Worm (Caenorhabditis elegans) whole organism, early embryonic: ENCODE results near the gene slcf-2.

Source experiments
- B0310.2 ChIP-seq: sonication (generic microtip); optimal IDR thresholded peaks from 2 replicates; lab custom pipeline; 2016; ENCODE audit warnings: mild to moderate bottlenecking, missing genetic modification characterization, missing compliant biosample characterization
- F13C5.2 ChIP-seq: sonication (generic microtip); optimal IDR thresholded peaks from 2 replicates; lab custom pipeline; 2017; ENCODE audit warnings: mild to moderate bottlenecking, missing genetic modification characterization, inconsistent platforms, missing compliant biosample characterization
- aly-1 ChIP-seq: sonication (generic microtip); optimal IDR thresholded peaks from 2 replicates; lab custom pipeline; 2016; ENCODE audit warnings: missing genetic modification characterization, missing compliant biosample characterization
- ama-1 ChIP-seq: fragments of 150-350 bp; optimal IDR thresholded peaks from 2 replicates; lab custom pipeline; 2014
- tra-4 ChIP-seq: sonication (generic microtip); optimal IDR thresholded peaks from 2 replicates; lab custom pipeline; 2017; ENCODE audit warnings: missing genetic modification characterization, missing compliant biosample characterization

ce11 chrX:3424516-3424915 is 30.9 kb downstream of the slcf-2 start, which contains the start of gene ZK813.6:
- no peak for TF ChIP-seq aly-1 (tag; lab: Kevin White, UChicago)
- no peak for TF ChIP-seq tra-4 (tag; lab: Kevin White, UChicago)
- no peak for TF ChIP-seq ama-1 (lab: Kevin White, UChicago)
- TF ChIP-seq F13C5.2 (tag; lab: Kevin White, UChicago), result no peak
- no peak for TF ChIP-seq B0310.2 (tag; lab: Kevin White, UChicago)
